Worm (Caenorhabditis elegans) whole organism, young adult: ENCODE data around the gene abu-12.

Experiments used
- B0019.2 ChIP-seq: fragments of 200-800 bp; sonication (Bioruptor generic); conservative IDR thresholded peaks from 2 replicates; pipeline ENCODE4 v1.3.6; 2022; ENCODE audit warnings: missing genetic modification reagents, missing genetic modification characterization, missing compliant biosample characterization
- C17E4.6 ChIP-seq: fragments of 200-800 bp; sonication (Bioruptor generic); IDR thresholded peaks from 2 replicates; pipeline ENCODE4 v1.3.6; 2022; ENCODE audit warnings: missing genetic modification reagents, missing genetic modification characterization, missing compliant biosample characterization
- F37B4.10 ChIP-seq: fragments of 200-800 bp; sonication (Bioruptor generic); IDR thresholded peaks from 2 replicates; pipeline ENCODE4 v1.3.6; 2022; ENCODE audit warnings: missing genetic modification characterization, missing compliant biosample characterization
- F57C9.4 ChIP-seq: sonication (generic microtip); optimal IDR thresholded peaks from 2 replicates; lab custom pipeline; 2017; ENCODE audit warnings: mild to moderate bottlenecking, missing genetic modification characterization, missing compliant biosample characterization
- K11D2.4 ChIP-seq: fragments of 200-800 bp; sonication (Bioruptor generic); IDR thresholded peaks from 2 replicates; pipeline ENCODE4 v1.3.6; 2022; ENCODE audit warnings: missing genetic modification reagents, missing genetic modification characterization, missing compliant biosample characterization
- Y67H2A.10 ChIP-seq: fragments of 200-800 bp; sonication (Bioruptor generic); conservative IDR thresholded peaks from 2 replicates; pipeline ENCODE4 v1.3.6; 2022; ENCODE audit warnings: missing genetic modification reagents, missing genetic modification characterization, missing compliant biosample characterization
- akir-1 ChIP-seq: fragments of 200-800 bp; sonication (Bioruptor generic); optimal IDR thresholded peaks from 2 replicates; lab custom pipeline; 2018; ENCODE audit warnings: mild to moderate bottlenecking, missing genetic modification characterization, moderate library complexity, missing compliant biosample characterization
- aptf-3 ChIP-seq: fragments of 200-800 bp; sonication (Bioruptor generic); IDR thresholded peaks from 2 replicates; pipeline ENCODE4 v1.3.6; 2022; ENCODE audit warnings: missing genetic modification characterization, missing compliant biosample characterization
- attf-6 ChIP-seq: fragments of 200-800 bp; sonication (Bioruptor generic); IDR thresholded peaks from 2 replicates; pipeline ENCODE4 v1.3.6; 2022; ENCODE audit warnings: missing genetic modification reagents, missing genetic modification characterization, missing compliant biosample characterization
- bed-1 ChIP-seq: fragments of 200-800 bp; sonication (Bioruptor generic); IDR thresholded peaks from 2 replicates; pipeline ENCODE4 v1.3.6; 2022; ENCODE audit warnings: missing genetic modification reagents, missing genetic modification characterization, missing compliant biosample characterization
- bed-2 ChIP-seq: fragments of 200-800 bp; sonication (Bioruptor generic); IDR thresholded peaks from 2 replicates; pipeline ENCODE4 v1.3.6; 2022; ENCODE audit warnings: missing genetic modification reagents, missing genetic modification characterization, missing compliant biosample characterization
- ceh-100 ChIP-seq: fragments of 200-800 bp; sonication (Bioruptor generic); IDR thresholded peaks from 2 replicates; pipeline ENCODE4 v1.3.6; 2022; ENCODE audit warnings: missing genetic modification reagents, missing genetic modification characterization, missing compliant biosample characterization
- ceh-58 ChIP-seq: fragments of 200-800 bp; sonication (Bioruptor generic); IDR thresholded peaks from 2 replicates; pipeline ENCODE4 v1.3.6; 2022; ENCODE audit warnings: missing genetic modification characterization, missing compliant biosample characterization
- ceh-79 ChIP-seq: sonication (generic microtip); optimal IDR thresholded peaks from 2 replicates; lab custom pipeline; 2017; ENCODE audit warnings: mild to moderate bottlenecking, missing genetic modification characterization, missing compliant biosample characterization
- ceh-91 ChIP-seq: fragments of 200-800 bp; sonication (Bioruptor generic); IDR thresholded peaks from 2 replicates; pipeline ENCODE4 v1.3.6; 2022; ENCODE audit warnings: missing genetic modification reagents, missing genetic modification characterization, missing compliant biosample characterization
- chd-7 ChIP-seq: sonication (generic microtip); optimal IDR thresholded peaks from 2 replicates; lab custom pipeline; 2016; ENCODE audit warnings: mild to moderate bottlenecking, missing genetic modification characterization, moderate library complexity, missing compliant biosample characterization
- egl-18 ChIP-seq: fragments of 200-800 bp; sonication (Bioruptor generic); IDR thresholded peaks from 2 replicates; pipeline ENCODE4 v1.3.6; 2022; ENCODE audit warnings: missing genetic modification reagents, missing genetic modification characterization, missing compliant biosample characterization
- egl-44 ChIP-seq: fragments of 200-800 bp; sonication (Bioruptor generic); IDR thresholded peaks from 2 replicates; pipeline ENCODE4 v1.3.6; 2022; ENCODE audit warnings: missing genetic modification reagents, missing genetic modification characterization, missing compliant biosample characterization
- ets-4 ChIP-seq: fragments of 200-800 bp; sonication (Bioruptor generic); optimal IDR thresholded peaks from 2 replicates; lab custom pipeline; 2018; ENCODE audit warnings: mild to moderate bottlenecking, missing genetic modification characterization, missing compliant biosample characterization
- gei-17 ChIP-seq: fragments of 200-800 bp; sonication (Bioruptor generic); optimal IDR thresholded peaks from 2 replicates; lab custom pipeline; 2018; ENCODE audit warnings: mild to moderate bottlenecking, missing genetic modification characterization, missing compliant biosample characterization
- him-1 ChIP-seq: sonication (generic microtip); optimal IDR thresholded peaks from 2 replicates; lab custom pipeline; 2016; ENCODE audit warnings: missing genotype, missing genetic modification reagents, missing genetic modification characterization, missing compliant biosample characterization
- hsf-1 ChIP-seq: fragments of 200-800 bp; sonication (Bioruptor generic); IDR thresholded peaks from 2 replicates; pipeline ENCODE4 v1.3.6; 2022; ENCODE audit warnings: missing genetic modification reagents, missing genetic modification characterization, missing compliant biosample characterization
- let-526 ChIP-seq: fragments of 200-800 bp; sonication (Bioruptor generic); IDR thresholded peaks from 2 replicates; pipeline ENCODE4 v1.3.6; 2022; ENCODE audit warnings: missing genetic modification reagents, missing genetic modification characterization, missing compliant biosample characterization
- let-607 ChIP-seq, 2 experiments: fragments of 200-800 bp in 1 of 2; sonication (Bioruptor generic) in 1 of 2; sonication (generic microtip) in 1 of 2; optimal IDR thresholded peaks; 2 replicates each; lab custom pipeline; 2016 to 2018; ENCODE audit warnings: mild to moderate bottlenecking in 2 of 2, missing compliant biosample characterization in 2 of 2, missing genetic modification characterization in 2 of 2, moderate library complexity in 2 of 2, missing genotype in 1 of 2
- lin-35 ChIP-seq, 3 experiments: fragments of 150-350 bp in 2 of 3; sonication (generic microtip) in 1 of 3; optimal IDR thresholded peaks; 2 replicates each; lab custom pipeline; 2014 to 2018; ENCODE audit warnings: missing biosample characterization in 3 of 3, missing genetic modification characterization in 3 of 3, missing genetic modification reagents in 3 of 3
- lin-40 ChIP-seq: sonication (generic microtip); optimal IDR thresholded peaks from 2 replicates; lab custom pipeline; 2016; ENCODE audit warnings: missing genetic modification characterization, mild to moderate bottlenecking, missing compliant biosample characterization, missing genotype, missing genetic modification reagents
- lin-54 ChIP-seq: fragments of 200-800 bp; sonication (Bioruptor generic); optimal IDR thresholded peaks from 2 replicates; lab custom pipeline; 2018; ENCODE audit warnings: mild to moderate bottlenecking, missing genetic modification characterization, missing compliant biosample characterization
- madf-10 ChIP-seq: sonication (generic microtip); optimal IDR thresholded peaks from 2 replicates; lab custom pipeline; 2016; ENCODE audit warnings: mild to moderate bottlenecking, missing genetic modification characterization, missing compliant biosample characterization
- madf-3 ChIP-seq: fragments of 200-800 bp; sonication (Bioruptor generic); IDR thresholded peaks from 2 replicates; pipeline ENCODE4 v1.3.6; 2022; ENCODE audit warnings: missing genetic modification reagents, missing genetic modification characterization, missing compliant biosample characterization
- madf-6 ChIP-seq: fragments of 200-800 bp; sonication (Bioruptor generic); IDR thresholded peaks from 2 replicates; pipeline ENCODE4 v1.3.6; 2022; ENCODE audit warnings: missing genetic modification reagents, missing genetic modification characterization, missing compliant biosample characterization
- mcd-1 ChIP-seq: fragments of 200-800 bp; sonication (Bioruptor generic); IDR thresholded peaks from 2 replicates; pipeline ENCODE4 v1.3.6; 2022; ENCODE audit warnings: missing genetic modification reagents, missing genetic modification characterization, missing compliant biosample characterization
- nfyb-1 ChIP-seq: fragments of 200-800 bp; sonication (Bioruptor generic); IDR thresholded peaks from 2 replicates; pipeline ENCODE4 v1.3.6; 2022; ENCODE audit warnings: missing genetic modification reagents, missing genetic modification characterization, missing compliant biosample characterization
- nhr-120 ChIP-seq: fragments of 200-800 bp; sonication (Bioruptor generic); IDR thresholded peaks from 2 replicates; pipeline ENCODE4 v1.3.6; 2022; ENCODE audit warnings: missing genetic modification characterization, missing compliant biosample characterization
- nhr-80 ChIP-seq: sonication (generic microtip); optimal IDR thresholded peaks from 2 replicates; lab custom pipeline; 2016; ENCODE audit warnings: missing genetic modification characterization, missing compliant biosample characterization
- nhr-90 ChIP-seq: sonication (generic microtip); optimal IDR thresholded peaks from 2 replicates; lab custom pipeline; 2016; ENCODE audit warnings: missing genotype, mild to moderate bottlenecking, missing genetic modification characterization, missing compliant biosample characterization
- pbrm-1 ChIP-seq: fragments of 200-800 bp; sonication (Bioruptor generic); IDR thresholded peaks from 2 replicates; pipeline ENCODE4 v1.3.6; 2022; ENCODE audit warnings: missing genetic modification reagents, missing genetic modification characterization, missing compliant biosample characterization
- pha-4 ChIP-seq: fragments of 150-350 bp; sonication (generic microtip); optimal IDR thresholded peaks from 2 replicates; lab custom pipeline; 2014; ENCODE audit warnings: missing biosample characterization, missing genetic modification reagents, missing genetic modification characterization
- rcor-1 ChIP-seq: fragments of 200-800 bp; sonication (Bioruptor generic); IDR thresholded peaks from 2 replicates; pipeline ENCODE4 v1.3.6; 2022; ENCODE audit warnings: missing genetic modification reagents, missing genetic modification characterization, missing compliant biosample characterization
- sdz-38 ChIP-seq: sonication (generic microtip); optimal IDR thresholded peaks from 2 replicates; lab custom pipeline; 2016; ENCODE audit warnings: missing genotype, missing genetic modification characterization, missing compliant biosample characterization
- snpc-1.3 ChIP-seq: sonication (generic microtip); optimal IDR thresholded peaks from 2 replicates; lab custom pipeline; 2017; ENCODE audit warnings: missing genetic modification characterization, mild to moderate bottlenecking, missing compliant biosample characterization, antibody characterized with exemption, moderate library complexity, missing genotype, missing genetic modification reagents; ENCODE audit not compliant: insufficient read depth
- snpc-3.4 ChIP-seq: sonication (generic microtip); optimal IDR thresholded peaks from 2 replicates; lab custom pipeline; 2017; ENCODE audit warnings: missing genetic modification characterization, mild to moderate bottlenecking, missing compliant biosample characterization, antibody characterized with exemption, moderate library complexity, missing genotype, missing genetic modification reagents
- tbp1 ChIP-seq: fragments of 200-800 bp; sonication (Bioruptor generic); optimal IDR thresholded peaks from 2 replicates; lab custom pipeline; 2018; ENCODE audit warnings: mild to moderate bottlenecking, missing genetic modification characterization, missing compliant biosample characterization
- tbx-9 ChIP-seq: sonication (generic microtip); optimal IDR thresholded peaks from 2 replicates; lab custom pipeline; 2016; ENCODE audit warnings: borderline replicate concordance, missing genetic modification characterization, inconsistent platforms, missing compliant biosample characterization
- zfh-2 ChIP-seq: fragments of 200-800 bp; sonication (Bioruptor generic); conservative IDR thresholded peaks from 2 replicates; pipeline ENCODE4 v1.3.6; 2022; ENCODE audit warnings: missing genetic modification reagents, missing genetic modification characterization, missing compliant biosample characterization
- zim-3 ChIP-seq: sonication (generic microtip); optimal IDR thresholded peaks from 2 replicates; lab custom pipeline; 2017; ENCODE audit warnings: mild to moderate bottlenecking, missing genetic modification characterization, moderate library complexity, missing compliant biosample characterization
- ztf-22 ChIP-seq: fragments of 200-800 bp; sonication (Bioruptor generic); optimal IDR thresholded peaks from 2 replicates; lab custom pipeline; 2018; ENCODE audit warnings: mild to moderate bottlenecking, missing genetic modification characterization, moderate library complexity, missing compliant biosample characterization
- ztf-3 ChIP-seq: fragments of 200-800 bp; sonication (Bioruptor generic); optimal IDR thresholded peaks from 2 replicates; lab custom pipeline; 2018; ENCODE audit warnings: mild to moderate bottlenecking, missing genetic modification characterization, missing compliant biosample characterization

Gene abu-12

ce11 chrX:489635-490105, 32.3 kb upstream of the abu-12 start, which contains the start of gene egl-17 (continued):
- TF ChIP-seq him-1 = peak; percentile 98
- no peak; the same call in 1 of the 2 replicates for TF ChIP-seq Y67H2A.10 (GFP tag; lab: Robert Waterston, UW)
- 0 out of 2 replicates have a peak, but pooled peaks have one; percentile 15 for TF ChIP-seq let-526 (GFP tag; lab: Robert Waterston, UW)
- peak; percentile 83 for TF ChIP-seq lin-40 (tag; lab: Kevin White, UChicago)
- peak; percentile 67; the same call in 1 of the 2 replicates for TF ChIP-seq ceh-100 (GFP tag; lab: Robert Waterston, UW)
- peak; percentile 87 for TF ChIP-seq rcor-1
- peak in 1 of 3 experiments; percentile 79 for TF ChIP-seq lin-35 (GFP tag; optimal IDR thresholded peaks at IDR 0.05; lab: Kevin White, UChicago)
- peak; percentile 91 for TF ChIP-seq snpc-1.3
- TF ChIP-seq tbp1 (GFP tag; lab: Kevin White, UChicago) = peak; percentile 95
- peak; percentile 59; the same call in 1 of the 2 replicates for TF ChIP-seq nhr-120 (GFP tag; lab: Robert Waterston, UW)
- TF ChIP-seq madf-10 = peak; percentile 88
- peak; percentile 64; the same call in 1 of the 2 replicates for TF ChIP-seq C17E4.6 (GFP tag; lab: Robert Waterston, UW)
- TF ChIP-seq lin-54 (GFP tag; lab: Kevin White, UChicago) = peak; percentile 65
- peak; percentile 84 for TF ChIP-seq zim-3 (tag; lab: Kevin White, UChicago)
- peak; percentile 75 for TF ChIP-seq gei-17 (GFP tag; lab: Kevin White, UChicago)
- no peak for TF ChIP-seq ceh-79 (tag; lab: Kevin White, UChicago)
- peak; percentile 68 for TF ChIP-seq mcd-1 (GFP tag; lab: Robert Waterston, UW)
- TF ChIP-seq nfyb-1 (GFP tag; lab: Robert Waterston, UW) = peak; percentile 90
- peak; percentile 75; the same call in 1 of the 2 replicates for TF ChIP-seq egl-18 (GFP tag; lab: Robert Waterston, UW)
- no peak for TF ChIP-seq akir-1 (GFP tag; lab: Kevin White, UChicago)
- TF ChIP-seq bed-1 (GFP tag; lab: Robert Waterston, UW) = 0 out of 2 replicates have a peak, but pooled peaks have one; percentile 83
- 0 out of 2 replicates have a peak, but pooled peaks have one; percentile 19 for TF ChIP-seq attf-6 (GFP tag; lab: Robert Waterston, UW)
- TF ChIP-seq chd-7 (tag; lab: Kevin White, UChicago) = peak; percentile 85
- peak; percentile 89 for TF ChIP-seq aptf-3 (GFP tag; lab: Robert Waterston, UW)
- peak; percentile 66 for TF ChIP-seq tbx-9
- no peak for TF ChIP-seq madf-3 (GFP tag; lab: Robert Waterston, UW)
- 0 out of 2 replicates have a peak, but pooled peaks have one; percentile 76 for TF ChIP-seq ceh-58
- peak; percentile 54 for TF ChIP-seq ceh-91
- TF ChIP-seq pbrm-1 = peak; percentile 75
- TF ChIP-seq hsf-1 (GFP tag; lab: Robert Waterston, UW) = peak; percentile 42; the same call in 1 of the 2 replicates
- peak; percentile 58 for TF ChIP-seq F57C9.4 (tag; lab: Kevin White, UChicago)
- TF ChIP-seq bed-2 = 0 out of 2 replicates have a peak, but pooled peaks have one; percentile 71
- peak; percentile 73 for TF ChIP-seq snpc-3.4 (tag; lab: Kevin White, UChicago)
- TF ChIP-seq nhr-80 (tag; lab: Kevin White, UChicago) = peak; percentile 45
- TF ChIP-seq B0019.2 (GFP tag; lab: Robert Waterston, UW) = peak; percentile 55; the same call in 1 of the 2 replicates
- TF ChIP-seq pha-4 = no peak
- TF ChIP-seq sdz-38 = peak; percentile 22
- TF ChIP-seq egl-44 (GFP tag; lab: Robert Waterston, UW) = peak; percentile 88
- peak; percentile 75 for TF ChIP-seq ets-4 (GFP tag; lab: Kevin White, UChicago)
- no peak for TF ChIP-seq F37B4.10
- peak; percentile 68 for TF ChIP-seq ztf-3 (GFP tag; lab: Kevin White, UChicago)
- peak; percentile 96 for TF ChIP-seq nhr-90 (tag; lab: Kevin White, UChicago)
- no peak; the same call in 1 of the 2 replicates for TF ChIP-seq zfh-2 (GFP tag; lab: Robert Waterston, UW)
- peak; percentile 66 for TF ChIP-seq K11D2.4
- TF ChIP-seq madf-6 (GFP tag; lab: Robert Waterston, UW) = peak; percentile 58
- TF ChIP-seq ztf-22 (GFP tag; lab: Kevin White, UChicago) = peak; percentile 52
- peak; percentile 64 to 69 for TF ChIP-seq let-607 (tag; optimal IDR thresholded peaks at IDR 0.05; lab: Kevin White, UChicago)
